Fruit fly (Drosophila melanogaster): ENCODE measurements around the gene eIF3l.

eIF3l gene

dm6 chr3L:12115966-12116735, 29.7 kb downstream of the eIF3l start, which contains the start of gene vers:
vers (plus strand) TSS chr3L:12116101.
- TF ChIP-seq Abd-B (GFP tag; optimal IDR thresholded peaks at IDR 0.05) = no peak
- TF ChIP-seq foxo (GFP tag; optimal IDR thresholded peaks at IDR 0.05) = peak in 1 of 2 experiments; percentile 23
- no peak for TF ChIP-seq rgr (GFP tag; optimal IDR thresholded peaks at IDR 0.05)
- peak; percentile 10 for TF ChIP-seq HLH106 (tag; optimal IDR thresholded peaks at IDR 0.05)
- TF ChIP-seq Hr83 (GFP tag; optimal IDR thresholded peaks at IDR 0.05; ENCODE audit: poor library complexity, severe bottlenecking) = peak; percentile 45
- TF ChIP-seq Hnf4 (GFP tag; optimal IDR thresholded peaks at IDR 0.05) = peak; percentile 57
- no peak for TF ChIP-seq sv (GFP tag; optimal IDR thresholded peaks at IDR 0.05)
- TF ChIP-seq Jra (GFP tag; optimal IDR thresholded peaks at IDR 0.05) = peak; percentile 14
- TF ChIP-seq Hr78 (GFP tag; optimal IDR thresholded peaks at IDR 0.05) = no peak
- no peak for TF ChIP-seq Rel (GFP tag; optimal IDR thresholded peaks at IDR 0.05)
- TF ChIP-seq Rel (tag; optimal IDR thresholded peaks at IDR 0.05) = peak; percentile 36
- no peak for TF ChIP-seq psq (GFP tag; optimal IDR thresholded peaks at IDR 0.05)
- no peak for TF ChIP-seq br (GFP tag; optimal IDR thresholded peaks at IDR 0.05)
- no peak for TF ChIP-seq Dfd (GFP tag; optimal IDR thresholded peaks at IDR 0.05)
- peak; percentile 33 for TF ChIP-seq h (GFP tag; optimal IDR thresholded peaks at IDR 0.05)
- TF ChIP-seq brk (GFP tag; optimal IDR thresholded peaks at IDR 0.05) = peak; percentile 48

- TF ChIP-seq pan (optimal IDR thresholded peaks at IDR 0.05) (no peak), N (GFP tag; optimal IDR thresholded peaks at IDR 0.05) (no peak), CG32264 (GFP tag; optimal IDR thresholded peaks at IDR 0.05) (peak; percentile 82), rgr (GFP tag; optimal IDR thresholded peaks at IDR 0.05) (peak; percentile 91), dsf (GFP tag; optimal IDR thresholded peaks at IDR 0.05; ENCODE audit: borderline replicate concordance) (peak; percentile 62), GATAd (GFP tag; optimal IDR thresholded peaks at IDR 0.05) (no peak), psq (GFP tag; optimal IDR thresholded peaks at IDR 0.05) (peak; percentile 90), Jra (GFP tag; optimal IDR thresholded peaks at IDR 0.05) (peak; percentile 78), br (GFP tag; optimal IDR thresholded peaks at IDR 0.05) (peak; percentile 94), tai (GFP tag; optimal IDR thresholded peaks at IDR 0.05) (no peak), sage (GFP tag; optimal IDR thresholded peaks at IDR 0.05) (peak; percentile 89), Hr78 (GFP tag; optimal IDR thresholded peaks at IDR 0.05) (no peak), Myc (optimal IDR thresholded peaks at IDR 0.05) (no peak), fru (GFP tag; optimal IDR thresholded peaks at IDR 0.05) (peak; percentile 94), brk (GFP tag; optimal IDR thresholded peaks at IDR 0.05) (peak; percentile 86), Mio (GFP tag; optimal IDR thresholded peaks at IDR 0.05) (peak; percentile 22), foxo (GFP tag; optimal IDR thresholded peaks at IDR 0.05) (peak; percentile 46 to 93), Sp1 (GFP tag; optimal IDR thresholded peaks at IDR 0.05) (peak; percentile 89), dl (GFP tag; optimal IDR thresholded peaks at IDR 0.05; ENCODE audit: insufficient read depth in 1 of 2, partially characterized antibody in 2 of 2) (no peak), Hnf4 (GFP tag; optimal IDR thresholded peaks at IDR 0.05) (peak; percentile 84), CG9705 (GFP tag; optimal IDR thresholded peaks at IDR 0.05) (peak; percentile 71), usp (GFP tag; optimal IDR thresholded peaks at IDR 0.05) (no peak), sv (GFP tag; optimal IDR thresholded peaks at IDR 0.05) (no peak), HLH106 (tag; optimal IDR thresholded peaks at IDR 0.05) (peak; percentile 91), Vsx2 (GFP tag; optimal IDR thresholded peaks at IDR 0.05; ENCODE audit: partially characterized antibody) (no peak), CrebA (GFP tag; optimal IDR thresholded peaks at IDR 0.05; ENCODE audit: borderline replicate concordance) (no peak), Abd-B (GFP tag; optimal IDR thresholded peaks at IDR 0.05) (no peak), h (GFP tag; optimal IDR thresholded peaks at IDR 0.05) (peak; percentile 93), lola (GFP tag; optimal IDR thresholded peaks at IDR 0.05) (no peak), Dif (GFP tag; optimal IDR thresholded peaks at IDR 0.05; ENCODE audit: partially characterized antibody) (no peak), dmrt93B (GFP tag; optimal IDR thresholded peaks at IDR 0.05) (peak; percentile 79), woc (GFP tag; optimal IDR thresholded peaks at IDR 0.05) (peak; percentile 89), Rel (GFP tag; optimal IDR thresholded peaks at IDR 0.05) (peak; percentile 96), Rel (tag; optimal IDR thresholded peaks at IDR 0.05) (peak; percentile 58), Dfd (GFP tag; optimal IDR thresholded peaks at IDR 0.05) (no peak), ey (GFP tag; optimal IDR thresholded peaks at IDR 0.05) (peak; percentile 93), Hr83 (GFP tag; optimal IDR thresholded peaks at IDR 0.05; ENCODE audit: poor library complexity, severe bottlenecking) (no peak), OdsH (GFP tag; optimal IDR thresholded peaks at IDR 0.05) (peak; percentile 93), jim (GFP tag; optimal IDR thresholded peaks at IDR 0.05) (no peak)
Observed at dm6 chr3L:12115103-12115502, 30.8 kb downstream of the eIF3l start.
